Fruit fly (Drosophila melanogaster) whole organism, embryonic: ENCODE data around the gene CG15529.

Source experiments
- Asciz ChIP-seq: fragments of 200-800 bp; sonication (Bioruptor generic); optimal IDR thresholded peaks from 2 replicates; lab custom pipeline; 2017; ENCODE audit warnings: missing biosample characterization, mild to moderate bottlenecking, missing genetic modification characterization, missing genetic modification reagents
- Atf-2 ChIP-seq: fragments of 200-800 bp; sonication (Bioruptor generic); optimal IDR thresholded peaks from 2 replicates; lab custom pipeline; 2016; ENCODE audit warnings: missing biosample characterization, missing genetic modification characterization
- CG12155 ChIP-seq: fragments of 200-800 bp; sonication (Bioruptor generic); optimal IDR thresholded peaks from 3 replicates; lab custom pipeline; 2016; ENCODE audit warnings: missing biosample characterization, missing genetic modification characterization
- CG14441 ChIP-seq: fragments of 200-800 bp; sonication (Bioruptor generic); IDR thresholded peaks from 2 replicates; pipeline ENCODE4 v1.3.6; 2022; ENCODE audit warnings: missing biosample characterization, missing genetic modification characterization
- CG15269 ChIP-seq: fragments of 200-800 bp; sonication (Bioruptor generic); optimal IDR thresholded peaks from 2 replicates; lab custom pipeline; 2018; ENCODE audit warnings: missing biosample characterization, mild to moderate bottlenecking, missing genetic modification characterization, moderate library complexity
- CG1602 ChIP-seq: fragments of 200-800 bp; sonication (Bioruptor generic); optimal IDR thresholded peaks from 3 replicates; lab custom pipeline; 2016; ENCODE audit warnings: missing biosample characterization, missing genetic modification characterization
- CG17328 ChIP-seq: fragments of 200-800 bp; sonication (Bioruptor generic); IDR thresholded peaks from 2 replicates; pipeline ENCODE4 v1.3.6; 2022; ENCODE audit warnings: missing biosample characterization, missing genetic modification characterization
- CG17568 ChIP-seq: fragments of 200-800 bp; sonication (Bioruptor generic); optimal IDR thresholded peaks from 2 replicates; lab custom pipeline; 2018; ENCODE audit warnings: missing biosample characterization, mild to moderate bottlenecking, missing genetic modification characterization, moderate library complexity
- CG17829 ChIP-seq: fragments of 200-800 bp; optimal IDR thresholded peaks from 2 replicates; lab custom pipeline; 2019; ENCODE audit warnings: missing biosample characterization, mild to moderate bottlenecking, missing genetic modification characterization, moderate library complexity
- CG2129 ChIP-seq: fragments of 200-800 bp; sonication (Bioruptor generic); IDR thresholded peaks from 2 replicates; pipeline ENCODE4 v1.3.6; 2022; ENCODE audit warnings: missing biosample characterization, missing genetic modification characterization; ENCODE audit not compliant: partially characterized antibody
- CG30431 ChIP-seq: fragments of 200-800 bp; sonication (Bioruptor generic); optimal IDR thresholded peaks from 2 replicates; lab custom pipeline; 2017; ENCODE audit warnings: missing biosample characterization, missing genetic modification characterization
- CG3163 ChIP-seq: fragments of 200-800 bp; sonication (Bioruptor generic); optimal IDR thresholded peaks from 3 replicates; lab custom pipeline; 2016; ENCODE audit warnings: missing biosample characterization, missing genetic modification characterization
- CG32532 ChIP-seq: fragments of 200-800 bp; sonication (Bioruptor generic); IDR thresholded peaks from 2 replicates; pipeline ENCODE4 v1.3.6; 2022; ENCODE audit warnings: missing biosample characterization, missing genetic modification characterization
- CG4404 ChIP-seq: fragments of 200-800 bp; sonication (Bioruptor generic); IDR thresholded peaks from 2 replicates; pipeline ENCODE4 v1.3.6; 2022; ENCODE audit warnings: missing biosample characterization, missing genetic modification characterization
- CG8290 ChIP-seq, 3 experiments: fragments of 200-800 bp; sonication (Bioruptor generic); optimal IDR thresholded peaks; 2 replicates each; lab custom pipeline; 2016 to 2019; ENCODE audit warnings: missing biosample characterization in 3 of 3, missing genetic modification characterization in 3 of 3, mild to moderate bottlenecking in 2 of 3, moderate library complexity in 1 of 3
- CG8765 ChIP-seq: fragments of 200-800 bp; sonication (Bioruptor generic); IDR thresholded peaks from 2 replicates; pipeline ENCODE4 v1.3.6; 2022; ENCODE audit warnings: missing biosample characterization, missing genetic modification characterization
- CG9215 ChIP-seq: fragments of 200-800 bp; sonication (Bioruptor generic); IDR thresholded peaks from 2 replicates; pipeline ENCODE4 v1.3.6; 2022; ENCODE audit warnings: missing biosample characterization, missing genetic modification characterization
- Dbx ChIP-seq: fragments of 200-800 bp; sonication (Bioruptor generic); IDR thresholded peaks from 3 replicates; pipeline ENCODE4 v1.3.6; 2022; ENCODE audit warnings: missing biosample characterization, missing genetic modification characterization
- HmgZ ChIP-seq: fragments of 200-800 bp; sonication (Bioruptor generic); optimal IDR thresholded peaks from 2 replicates; lab custom pipeline; 2018; ENCODE audit warnings: missing biosample characterization, mild to moderate bottlenecking, missing genetic modification characterization
- Hr78 ChIP-seq, 2 experiments: fragments of 200-800 bp in 1 of 2; fragments of >200 bp in 1 of 2; sonication (Bioruptor generic) in 1 of 2; optimal IDR thresholded peaks; 2 replicates each; lab custom pipeline; 2017 to 2019; ENCODE audit warnings: missing biosample characterization in 2 of 2, missing genetic modification characterization in 2 of 2, mild to moderate bottlenecking in 1 of 2, moderate library complexity in 1 of 2
- Med ChIP-seq: fragments of 200-800 bp; sonication (Bioruptor generic); peaks from one replicate; lab custom pipeline; 2016; ENCODE audit warnings: missing biosample characterization, missing genetic modification characterization, mild to moderate bottlenecking, inconsistent platforms, moderate library complexity
- Mrtf ChIP-seq: fragments of 200-800 bp; sonication (Bioruptor generic); IDR thresholded peaks from 3 replicates; pipeline ENCODE4 v1.3.6; 2022; ENCODE audit warnings: missing biosample characterization, missing genetic modification characterization
- Side ChIP-seq: fragments of 200-800 bp; sonication (Bioruptor generic); optimal IDR thresholded peaks from 2 replicates; lab custom pipeline; 2016; ENCODE audit warnings: missing biosample characterization, missing genetic modification characterization
- Vsx1 ChIP-seq: fragments of 200-800 bp; sonication (Bioruptor generic); optimal IDR thresholded peaks from 2 replicates; lab custom pipeline; 2017; ENCODE audit warnings: missing biosample characterization, mild to moderate bottlenecking, missing genetic modification characterization, missing genetic modification reagents
- YL-1 ChIP-seq: fragments of 200-800 bp; sonication (Bioruptor generic); optimal IDR thresholded peaks from 3 replicates; lab custom pipeline; 2017; ENCODE audit warnings: missing biosample characterization, mild to moderate bottlenecking, missing genetic modification characterization
- abd-A ChIP-seq: fragments of 200-800 bp; sonication (Bioruptor generic); optimal IDR thresholded peaks from 3 replicates; lab custom pipeline; 2019; ENCODE audit warnings: missing biosample characterization, mild to moderate bottlenecking, missing genetic modification characterization, moderate library complexity
- al ChIP-seq: fragments of 200-800 bp; sonication (Bioruptor generic); IDR thresholded peaks from 2 replicates; pipeline ENCODE4 v1.3.6; 2022; ENCODE audit warnings: missing biosample characterization, missing genetic modification characterization
- bowl ChIP-seq: fragments of 200-800 bp; sonication (Bioruptor generic); IDR thresholded peaks from 2 replicates; pipeline ENCODE4 v1.3.6; 2022; ENCODE audit warnings: missing biosample characterization, missing genetic modification characterization
- corto ChIP-seq: fragments of 200-800 bp; sonication (Bioruptor generic); optimal IDR thresholded peaks from 2 replicates; lab custom pipeline; 2016; ENCODE audit warnings: missing biosample characterization, mild to moderate bottlenecking, missing genetic modification characterization, moderate library complexity
- crol ChIP-seq: fragments of 200-800 bp; sonication (Bioruptor generic); IDR thresholded peaks from 2 replicates; pipeline ENCODE4 v1.3.6; 2022; ENCODE audit warnings: missing biosample characterization, missing genetic modification characterization
- crp ChIP-seq, 2 experiments: fragments of 200-800 bp; sonication (Bioruptor generic); optimal IDR thresholded peaks; 2 replicates in 1 of 2; 3 replicates in 1 of 2; lab custom pipeline; 2017; ENCODE audit warnings: missing biosample characterization in 2 of 2, missing genetic modification characterization in 2 of 2, mild to moderate bottlenecking in 1 of 2, moderate library complexity in 1 of 2
- cwo ChIP-seq: fragments of 200-800 bp; sonication (Bioruptor generic); optimal IDR thresholded peaks from 3 replicates; lab custom pipeline; 2017; ENCODE audit warnings: missing biosample characterization, missing genetic modification characterization, mild to moderate bottlenecking, moderate library complexity, missing genetic modification reagents
- esg ChIP-seq: fragments of 200-800 bp; sonication (Bioruptor generic); conservative IDR thresholded peaks from 2 replicates; pipeline ENCODE4 v1.3.6; 2022; ENCODE audit warnings: missing biosample characterization, missing genetic modification characterization
- grau ChIP-seq: fragments of 200-800 bp; optimal IDR thresholded peaks from 3 replicates; lab custom pipeline; 2019; ENCODE audit warnings: missing biosample characterization, mild to moderate bottlenecking, missing genetic modification characterization, moderate library complexity
- gsb ChIP-seq: fragments of 200-800 bp; sonication (Bioruptor generic); IDR thresholded peaks from 2 replicates; pipeline ENCODE4 v1.3.6; 2022; ENCODE audit warnings: missing biosample characterization, missing genetic modification characterization
- h ChIP-seq: fragments of >200 bp; optimal IDR thresholded peaks from 2 replicates; lab custom pipeline; 2017
- mirr ChIP-seq: fragments of 200-800 bp; sonication (Bioruptor generic); optimal IDR thresholded peaks from 3 replicates; lab custom pipeline; 2018; ENCODE audit warnings: missing biosample characterization, mild to moderate bottlenecking, missing genetic modification characterization
- pnt ChIP-seq: fragments of 200-800 bp; sonication (Bioruptor generic); optimal IDR thresholded peaks from 3 replicates; lab custom pipeline; 2016; ENCODE audit warnings: missing biosample characterization, missing genetic modification characterization
- prd ChIP-seq, 3 experiments: fragments of >200 bp in 2 of 3; fragments of 200-800 bp in 1 of 3; sonication (Bioruptor generic) in 1 of 3; optimal IDR thresholded peaks in 2 of 3; IDR thresholded peaks in 1 of 3; 2 replicates in 2 of 3; 3 replicates in 1 of 3; pipeline versions ENCODE4 v1.3.6 to Lab custom; 2017 to 2022; ENCODE audit warnings: missing biosample characterization in 1 of 3, missing genetic modification characterization in 1 of 3
- row ChIP-seq: fragments of 200-800 bp; sonication (Bioruptor generic); IDR thresholded peaks from 3 replicates; pipeline ENCODE4 v1.3.6; 2022; ENCODE audit warnings: missing biosample characterization, missing genetic modification characterization
- sisA ChIP-seq: fragments of 200-800 bp; sonication (Bioruptor generic); IDR thresholded peaks from 2 replicates; pipeline ENCODE4 v1.3.6; 2022; ENCODE audit warnings: missing biosample characterization, missing genetic modification characterization
- slbo ChIP-seq: fragments of 200-800 bp; sonication (Bioruptor generic); IDR thresholded peaks from 2 replicates; pipeline ENCODE4 v1.3.6; 2022; ENCODE audit warnings: missing biosample characterization, missing genetic modification characterization
- sob ChIP-seq: fragments of 200-800 bp; sonication (Bioruptor generic); IDR thresholded peaks from 2 replicates; pipeline ENCODE4 v1.3.6; 2022; ENCODE audit warnings: missing biosample characterization, missing genetic modification characterization
- sug ChIP-seq: fragments of 200-800 bp; optimal IDR thresholded peaks from 2 replicates; lab custom pipeline; 2019; ENCODE audit warnings: missing biosample characterization, mild to moderate bottlenecking, missing genetic modification characterization, moderate library complexity
- tgo ChIP-seq: fragments of 200-800 bp; sonication (Bioruptor generic); IDR thresholded peaks from 3 replicates; pipeline ENCODE4 v1.3.6; 2022; ENCODE audit warnings: missing biosample characterization, missing genetic modification characterization
- toy ChIP-seq: fragments of 200-800 bp; sonication (Bioruptor generic); IDR thresholded peaks from 2 replicates; pipeline ENCODE4 v1.3.6; 2022; ENCODE audit warnings: missing biosample characterization, missing genetic modification characterization
- tup ChIP-seq: fragments of 200-800 bp; sonication (Bioruptor generic); optimal IDR thresholded peaks from 2 replicates; lab custom pipeline; 2016; ENCODE audit warnings: missing biosample characterization, mild to moderate bottlenecking, missing genetic modification characterization, moderate library complexity
- tx ChIP-seq: fragments of 200-800 bp; sonication (Bioruptor generic); optimal IDR thresholded peaks from 2 replicates; lab custom pipeline; 2016; ENCODE audit warnings: missing biosample characterization, missing genetic modification characterization

Gene CG15529

DNA sequence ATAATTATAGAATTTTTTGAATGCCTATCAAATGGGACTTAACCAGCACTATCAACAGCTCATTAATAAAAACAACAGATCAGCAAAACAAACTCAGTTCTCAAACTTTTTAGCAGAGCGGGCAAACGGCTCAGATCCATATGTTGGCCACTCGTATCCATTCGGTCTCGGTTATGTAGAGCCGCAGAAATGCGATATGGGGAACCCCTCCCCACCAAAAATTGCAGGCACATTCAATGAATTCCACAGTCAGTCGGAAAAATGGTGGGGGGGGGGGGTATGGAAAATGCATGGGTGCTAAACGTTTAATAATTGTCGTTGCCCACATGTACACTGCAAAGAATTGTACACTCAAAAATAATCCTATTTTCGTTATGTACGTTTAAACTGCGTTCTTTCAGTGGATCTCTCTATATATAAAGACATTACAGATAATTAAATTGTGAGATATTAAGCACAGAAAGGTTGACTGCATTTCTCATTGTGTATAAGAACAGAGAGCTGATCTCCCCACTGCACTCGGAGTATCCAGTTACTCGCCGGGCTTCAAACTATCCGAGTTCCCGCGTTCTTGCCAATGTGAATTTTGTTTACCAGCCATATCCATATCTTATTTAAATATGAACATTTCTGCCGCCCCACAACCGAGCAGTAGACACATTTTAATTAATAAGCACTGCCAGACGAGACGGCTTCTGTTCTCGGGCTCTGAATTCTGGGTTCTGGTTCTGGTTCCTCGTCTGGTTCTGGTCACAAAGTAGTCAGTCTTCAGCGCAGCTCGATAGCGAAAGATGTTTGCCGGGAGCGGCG lies at the start of gene CG15529:
CG15529 (plus strand) TSS at position 760 of the 810 bp plus-strand sequence.
- TF ChIP-seq CG9215 (GFP tag; lab: Robert Waterston, UW), result no peak
- TF ChIP-seq Atf-2, result no peak
- TF ChIP-seq tup (GFP tag; lab: Kevin White, UChicago), result no peak
- no peak for TF ChIP-seq abd-A (tag; lab: Kevin White, UChicago)
- peak; percentile 34; the same call in 1 of the 2 replicates for TF ChIP-seq CG32532
- TF ChIP-seq CG17328 (GFP tag; lab: Robert Waterston, UW), result peak; percentile 32; the same call in 1 of the 2 replicates
- TF ChIP-seq CG17829 (tag; lab: Kevin White, UChicago), result no peak
- TF ChIP-seq Vsx1 (GFP tag; lab: Kevin White, UChicago), result no peak
- no peak for TF ChIP-seq Mrtf (GFP tag; lab: Robert Waterston, UW)
- TF ChIP-seq CG8765, result 0 out of 2 replicates have a peak, but pooled peaks have one; percentile 15
- TF ChIP-seq CG17568 (GFP tag; lab: Kevin White, UChicago), result no peak
- no peak for TF ChIP-seq sug (tag; lab: Kevin White, UChicago)
- no peak for TF ChIP-seq cwo
- TF ChIP-seq grau, result no peak
- TF ChIP-seq HmgZ (tag; lab: Kevin White, UChicago), result no peak
- TF ChIP-seq CG15269 (tag; lab: Kevin White, UChicago), result no peak
- no peak for TF ChIP-seq CG3163 (GFP tag; lab: Kevin White, UChicago)
- 0 out of 2 replicates have a peak, but pooled peaks have one; percentile 9 for TF ChIP-seq CG4404 (GFP tag; lab: Robert Waterston, UW)
- no peak for TF ChIP-seq mirr (GFP tag; lab: Kevin White, UChicago)
- no peak for TF ChIP-seq Asciz (GFP tag; lab: Kevin White, UChicago)
- TF ChIP-seq CG2129 (GFP tag; lab: Robert Waterston, UW), result no peak
- TF ChIP-seq CG12155, result no peak
- no peak for TF ChIP-seq toy (GFP tag; lab: Robert Waterston, UW)
- no peak for TF ChIP-seq CG30431
- no peak for TF ChIP-seq h (lab: Kevin White, UChicago)
- no peak for TF ChIP-seq CG8290 (GFP tag; optimal IDR thresholded peaks at IDR 0.05; lab: Kevin White, UChicago)
- no peak for TF ChIP-seq CG8290 (tag; optimal IDR thresholded peaks at IDR 0.05; lab: Kevin White, UChicago)
- TF ChIP-seq CG14441 (GFP tag; lab: Robert Waterston, UW), result no peak
- TF ChIP-seq slbo (GFP tag; lab: Robert Waterston, UW), result peak; percentile 59
- TF ChIP-seq Med (GFP tag; lab: Kevin White, UChicago), result peak; percentile 15
- TF ChIP-seq al (GFP tag; lab: Robert Waterston, UW), result 0 out of 2 replicates have a peak, but pooled peaks have one; percentile 18
- TF ChIP-seq crp (GFP tag; optimal IDR thresholded peaks at IDR 0.05; lab: Kevin White, UChicago), result no peak
- no peak for TF ChIP-seq gsb (GFP tag; lab: Robert Waterston, UW)
- no peak for TF ChIP-seq CG1602 (GFP tag; lab: Kevin White, UChicago)
- 0 out of 2 replicates have a peak, but pooled peaks have one; percentile 5 for TF ChIP-seq esg (GFP tag; lab: Robert Waterston, UW)
- TF ChIP-seq tgo (GFP tag; lab: Robert Waterston, UW), result no peak
- no peak for TF ChIP-seq bowl (GFP tag; lab: Robert Waterston, UW)
- TF ChIP-seq Side (GFP tag; lab: Kevin White, UChicago), result no peak
- TF ChIP-seq Hr78 (GFP tag; optimal IDR thresholded peaks at IDR 0.05; lab: Kevin White, UChicago), result no peak
- TF ChIP-seq sob (GFP tag; lab: Robert Waterston, UW), result 0 out of 2 replicates have a peak, but pooled peaks have one; percentile 12
- no peak for TF ChIP-seq pnt (GFP tag; lab: Kevin White, UChicago)
- TF ChIP-seq Dbx (GFP tag; lab: Robert Waterston, UW), result 0 out of 3 replicates have a peak, but pooled peaks have one; percentile 32
- TF ChIP-seq sisA, result peak; percentile 8; the same call in 1 of the 2 replicates
- TF ChIP-seq prd (optimal IDR thresholded peaks at IDR 0.05; lab: Kevin White, UChicago), result no peak
- peak; percentile 32; the same call in 1 of the 3 replicates for TF ChIP-seq prd (GFP tag; IDR thresholded peaks at IDR 0.05; lab: Robert Waterston, UW)
- TF ChIP-seq YL-1 (GFP tag; lab: Kevin White, UChicago), result no peak
- no peak for TF ChIP-seq corto (GFP tag; lab: Kevin White, UChicago)
- no peak for TF ChIP-seq crol
- peak; percentile 18; the same call in 1 of the 3 replicates for TF ChIP-seq row (GFP tag; lab: Robert Waterston, UW)
- no peak for TF ChIP-seq tx (GFP tag; lab: Kevin White, UChicago)
